Worm (Caenorhabditis elegans) whole organism, L4/young adult: ENCODE results near the gene npp-21.

Experiments
- W03F9.2 ChIP-seq: fragments of 150-350 bp; optimal IDR thresholded peaks from 2 replicates; lab custom pipeline; 2014; ENCODE audit warnings: missing biosample characterization, missing genetic modification characterization
- him-1 ChIP-seq: sonication (generic microtip); optimal IDR thresholded peaks from 2 replicates; lab custom pipeline; 2016; ENCODE audit warnings: missing genotype, missing genetic modification reagents, missing genetic modification characterization, missing compliant biosample characterization

DNA sequence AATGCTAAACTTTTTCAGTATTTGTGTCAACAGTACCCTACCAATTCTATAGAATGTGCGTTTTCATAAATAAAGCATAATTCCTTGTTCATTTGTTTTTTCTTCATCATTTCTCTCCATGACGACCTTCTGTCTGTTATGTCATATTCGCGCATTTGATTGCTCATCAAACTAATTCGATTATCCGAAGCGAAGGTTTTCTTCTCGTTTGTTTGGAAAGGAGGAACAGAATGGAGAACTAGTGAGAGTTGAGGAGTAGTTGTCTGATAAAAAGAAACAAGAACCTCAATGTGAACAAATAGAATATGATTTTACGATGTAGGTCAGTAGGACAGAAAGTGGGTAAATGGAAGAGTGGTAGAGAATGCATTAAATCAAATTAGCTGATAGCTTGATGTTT is 36.8 kb upstream of the npp-21 start:
- TF ChIP-seq him-1 (tag; lab: Kevin White, UChicago) (no peak), W03F9.2 (tag; lab: Kevin White, UChicago) (no peak)
